Worm (Caenorhabditis elegans) whole organism, L1 larva: Measurements from ENCODE around the gene C48A7.16.
A peak's percentile ranks its signal among the peaks of the same experiment; 100 is the strongest.
"Not testable (repeated sequence)": the region's sequence is repeated elsewhere in the genome, so short reads cannot be mapped to it uniquely, and the experiment has no call there.

ENCODE experiments used
- C34B4.2 ChIP-seq: sonication (generic microtip); optimal IDR thresholded peaks from 2 replicates; lab custom pipeline; 2017; ENCODE audit warnings: mild to moderate bottlenecking, missing genetic modification characterization, missing compliant biosample characterization
- aha-1 ChIP-seq: fragments of 150-350 bp; optimal IDR thresholded peaks from 2 replicates; lab custom pipeline; 2014; ENCODE audit warnings: missing biosample characterization, missing genetic modification characterization
- ama-1 ChIP-seq: fragments of 150-350 bp; optimal IDR thresholded peaks from 2 replicates; lab custom pipeline; 2014
- ceh-63 ChIP-seq: fragments of 200-800 bp; sonication (Bioruptor generic); optimal IDR thresholded peaks from 2 replicates; lab custom pipeline; 2018; ENCODE audit warnings: mild to moderate bottlenecking, missing genetic modification characterization, missing compliant biosample characterization
- ceh-88 ChIP-seq: fragments of 200-800 bp; sonication (Bioruptor generic); IDR thresholded peaks from 2 replicates; pipeline ENCODE4 v1.3.6; 2022; ENCODE audit warnings: missing genetic modification characterization, missing compliant biosample characterization
- dpl-1 ChIP-seq, 3 experiments: fragments of 150-350 bp in 2 of 3; sonication (generic microtip) in 1 of 3; optimal IDR thresholded peaks; 2 replicates each; lab custom pipeline; 2014 to 2017; ENCODE audit warnings: missing biosample characterization in 3 of 3, missing genetic modification characterization in 3 of 3, missing genetic modification reagents in 3 of 3
- efl-1 ChIP-seq, 4 experiments: fragments of 150-350 bp; optimal IDR thresholded peaks in 3 of 4; peaks in 1 of 4; 1 replicate in 1 of 4; 2 replicates in 3 of 4; lab custom pipeline; 2014; ENCODE audit warnings: missing biosample characterization in 2 of 4, missing genetic modification characterization in 2 of 4, missing genetic modification reagents in 2 of 4
- fkh-10 ChIP-seq: sonication (generic microtip); optimal IDR thresholded peaks from 2 replicates; lab custom pipeline; 2017; ENCODE audit warnings: missing biosample characterization, missing genetic modification reagents, missing genetic modification characterization
- fkh-4 ChIP-seq: sonication (generic microtip); optimal IDR thresholded peaks from 2 replicates; lab custom pipeline; 2016; ENCODE audit warnings: missing compliant biosample characterization, missing genetic modification characterization, borderline replicate concordance
- fos-1 ChIP-seq: fragments of 150-350 bp; optimal IDR thresholded peaks from 2 replicates; lab custom pipeline; 2014; ENCODE audit warnings: missing biosample characterization, missing genetic modification characterization
- hlh-4 ChIP-seq: sonication (generic microtip); optimal IDR thresholded peaks from 2 replicates; lab custom pipeline; 2016; ENCODE audit warnings: mild to moderate bottlenecking, missing genetic modification characterization, missing compliant biosample characterization
- isw-1 ChIP-seq: fragments of 200-800 bp; sonication (Bioruptor generic); IDR thresholded peaks from 2 replicates; pipeline ENCODE4 v1.3.6; 2022; ENCODE audit warnings: missing genetic modification characterization, missing compliant biosample characterization
- jun-1 ChIP-seq: fragments of 150-350 bp; optimal IDR thresholded peaks from 2 replicates; lab custom pipeline; 2014; ENCODE audit warnings: missing biosample characterization, missing genetic modification reagents, missing genetic modification characterization
- lin-14 ChIP-seq: fragments of 200-800 bp; sonication (Bioruptor generic); optimal IDR thresholded peaks from 2 replicates; lab custom pipeline; 2018; ENCODE audit warnings: mild to moderate bottlenecking, missing genetic modification characterization, moderate library complexity, missing compliant biosample characterization
- lin-39 ChIP-seq: fragments of 150-350 bp; optimal IDR thresholded peaks from 2 replicates; lab custom pipeline; 2014; ENCODE audit warnings: missing biosample characterization, missing genetic modification reagents, missing genetic modification characterization
- lir-3 ChIP-seq: sonication (generic microtip); optimal IDR thresholded peaks from 2 replicates; lab custom pipeline; 2016; ENCODE audit warnings: mild to moderate bottlenecking, missing genetic modification characterization, moderate library complexity, missing compliant biosample characterization; ENCODE audit not compliant: poor library complexity
- nhr-12 ChIP-seq: sonication (generic microtip); optimal IDR thresholded peaks from 2 replicates; lab custom pipeline; 2017; ENCODE audit warnings: missing biosample characterization, missing genetic modification characterization
- nhr-19 ChIP-seq: fragments of 200-800 bp; sonication (Bioruptor generic); conservative IDR thresholded peaks from 2 replicates; pipeline ENCODE4 v1.3.6; 2022; ENCODE audit warnings: missing genetic modification characterization, missing compliant biosample characterization
- nhr-47 ChIP-seq: sonication (generic microtip); optimal IDR thresholded peaks from 2 replicates; lab custom pipeline; 2016; ENCODE audit warnings: mild to moderate bottlenecking, missing genetic modification characterization, moderate library complexity, missing compliant biosample characterization
- nhr-71 ChIP-seq: sonication (generic microtip); optimal IDR thresholded peaks from 2 replicates; lab custom pipeline; 2016; ENCODE audit warnings: mild to moderate bottlenecking, missing genetic modification characterization, moderate library complexity, missing compliant biosample characterization
- nhr-76 ChIP-seq: sonication (generic microtip); optimal IDR thresholded peaks from 2 replicates; lab custom pipeline; 2017; ENCODE audit warnings: missing biosample characterization, missing genetic modification characterization
- nhr-77 ChIP-seq: fragments of 150-350 bp; optimal IDR thresholded peaks from 2 replicates; lab custom pipeline; 2014; ENCODE audit warnings: missing biosample characterization, missing genetic modification characterization
- pag-3 ChIP-seq: sonication (generic microtip); optimal IDR thresholded peaks from 2 replicates; lab custom pipeline; 2017; ENCODE audit warnings: missing genetic modification characterization, mild to moderate bottlenecking, missing compliant biosample characterization, antibody characterized with exemption, borderline replicate concordance; ENCODE audit not compliant: insufficient read depth
- rnt-1 ChIP-seq: sonication (generic microtip); optimal IDR thresholded peaks from 2 replicates; lab custom pipeline; 2016; ENCODE audit warnings: mild to moderate bottlenecking, missing genetic modification characterization, moderate library complexity, missing compliant biosample characterization
- skn-1 ChIP-seq: fragments of 150-350 bp; optimal IDR thresholded peaks from 2 replicates; lab custom pipeline; 2014; ENCODE audit warnings: missing biosample characterization, missing genetic modification characterization
- snpc-4 ChIP-seq: fragments of 150-350 bp; optimal IDR thresholded peaks from 2 replicates; lab custom pipeline; 2014; ENCODE audit warnings: missing biosample characterization, missing genetic modification characterization
- snu-23 ChIP-seq: sonication (generic microtip); optimal IDR thresholded peaks from 2 replicates; lab custom pipeline; 2016; ENCODE audit warnings: missing genetic modification characterization, missing compliant biosample characterization
- unc-30 ChIP-seq: sonication (generic microtip); optimal IDR thresholded peaks from 2 replicates; lab custom pipeline; 2017; ENCODE audit warnings: missing biosample characterization, missing genetic modification characterization
- unc-62 ChIP-seq: fragments of 150-350 bp; optimal IDR thresholded peaks from 2 replicates; lab custom pipeline; 2014; ENCODE audit warnings: missing biosample characterization, missing genetic modification reagents, missing genetic modification characterization
- unc-98 ChIP-seq: fragments of 200-800 bp; sonication (Bioruptor generic); IDR thresholded peaks from 2 replicates; pipeline ENCODE4 v1.3.6; 2022; ENCODE audit warnings: missing genetic modification characterization, missing compliant biosample characterization
- zip-4 ChIP-seq: fragments of 200-800 bp; sonication (Bioruptor generic); optimal IDR thresholded peaks from 2 replicates; lab custom pipeline; 2018; ENCODE audit warnings: mild to moderate bottlenecking, missing genetic modification characterization, moderate library complexity, missing compliant biosample characterization
- ztf-4 ChIP-seq: fragments of 150-350 bp; optimal IDR thresholded peaks from 2 replicates; lab custom pipeline; 2014; ENCODE audit warnings: missing biosample characterization, missing genetic modification characterization

The C48A7.16 gene

ce11 chrIV:7404934-7405632 lies at the start of gene C48A7.16, which contains the start of gene egl-19:
Gene C48A7.16, plus strand, starts transcription at chrIV:7405477.
Gene egl-19, plus strand, starts transcription at chrIV:7405582.
- TF ChIP-seq fkh-10 (GFP tag; lab: Kevin White, UChicago) (peak; percentile 28), snu-23 (GFP tag; lab: Kevin White, UChicago) (no peak), ceh-63 (GFP tag; lab: Kevin White, UChicago) (no peak), jun-1 (tag; lab: Kevin White, UChicago) (no peak), lin-14 (GFP tag; lab: Kevin White, UChicago) (peak; percentile 48), efl-1 (optimal IDR thresholded peaks at IDR 0.05; lab: Kevin White, UChicago) (no peak), efl-1 (GFP tag; optimal IDR thresholded peaks at IDR 0.05 in 1 of 2; lab: Kevin White, UChicago) (peak in 1 of 2 experiments; percentile 92)

ce11 chrIV:7365011-7365410 lies 40.3 kb upstream of the C48A7.16 start, which contains the start of gene Y40C5A.4:
Gene Y40C5A.4, minus strand, starts transcription at chrIV:7365111.
- TF ChIP-seq nhr-47 (tag; lab: Kevin White, UChicago); unc-30 (tag; lab: Kevin White, UChicago); isw-1 (GFP tag; lab: Robert Waterston, UW): not testable (repeated sequence)

DNA sequence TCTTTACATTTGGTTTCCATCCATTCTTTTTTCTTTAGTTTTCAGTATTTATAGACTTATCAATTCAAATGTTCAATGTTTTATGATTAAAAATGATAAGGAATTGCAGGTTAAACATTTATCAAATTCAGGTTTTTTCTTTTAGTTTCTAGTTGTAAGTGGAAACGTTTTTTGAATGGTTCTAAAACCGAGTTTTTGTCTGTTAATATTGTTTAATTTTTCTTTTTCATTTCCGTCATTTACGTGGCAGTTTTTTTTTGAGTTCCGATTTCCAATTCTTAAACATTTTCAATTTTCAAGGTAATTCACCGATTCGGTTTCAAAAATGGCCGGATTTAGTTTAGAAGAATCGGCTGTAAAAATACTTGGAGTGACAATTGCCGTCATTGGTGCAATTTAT lies 30.4 kb upstream of the C48A7.16 start, which contains the start of gene T12B3.3:
Gene T12B3.3 (plus strand): TSS at position 301 of the 400 bp plus-strand sequence.
- TF ChIP-seq pag-3 (tag; lab: Kevin White, UChicago); nhr-19 (GFP tag; lab: Robert Waterston, UW); ztf-4: not testable (repeated sequence)
- TF ChIP-seq, all 84 proteins: peak for 0; not testable (repeated sequence) for 84

- TF ChIP-seq hlh-4 (tag; lab: Kevin White, UChicago) (no peak), unc-30 (tag; lab: Kevin White, UChicago) (no peak), C34B4.2 (no peak), zip-4 (GFP tag; lab: Kevin White, UChicago) (no peak), ama-1 (lab: Kevin White, UChicago) (no peak), snpc-4 (tag; lab: Kevin White, UChicago) (no peak), fkh-4 (tag; lab: Kevin White, UChicago) (no peak), nhr-76 (no peak), dpl-1 (GFP tag; optimal IDR thresholded peaks at IDR 0.05; lab: Kevin White, UChicago) (no peak), nhr-77 (no peak), rnt-1 (no peak), unc-62 (no peak), aha-1 (tag; lab: Kevin White, UChicago) (no peak), efl-1 (optimal IDR thresholded peaks at IDR 0.05; lab: Kevin White, UChicago) (no peak), efl-1 (GFP tag; optimal IDR thresholded peaks at IDR 0.05 in 1 of 2; lab: Kevin White, UChicago) (no peak), ceh-88 (GFP tag; lab: Robert Waterston, UW) (no peak)
These were observed 28.8 kb upstream of the C48A7.16 start, which contains the start of gene T12B3.2 for ce11 chrIV:7376511-7376910. Gene T12B3.2, plus strand, starts transcription at chrIV:7376811.

DNA sequence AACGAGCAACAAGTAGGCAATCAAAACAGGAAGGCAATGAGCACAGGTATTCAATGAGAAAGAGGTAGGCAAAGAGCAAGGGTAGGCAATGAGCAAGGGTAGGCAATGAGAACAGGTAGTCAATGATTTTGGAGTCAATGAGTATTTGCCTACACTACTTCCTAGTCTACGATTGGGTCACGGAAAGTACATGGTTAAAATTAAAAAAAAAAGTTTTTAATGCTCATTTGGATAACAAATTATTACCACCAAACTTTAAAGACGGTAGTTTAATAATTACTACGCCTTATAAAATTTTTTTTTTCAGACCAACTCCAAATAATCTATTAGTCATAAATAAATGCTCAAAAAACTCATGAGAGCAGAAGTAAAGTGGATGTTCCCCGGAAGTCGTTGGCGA lies 23.5 kb upstream of the C48A7.16 start, which contains the start of gene ptp-8:
Gene ptp-8 (plus strand): TSS at position 301 of the 400 bp plus-strand sequence.
- TF ChIP-seq lin-39 (tag; lab: Kevin White, UChicago), result no peak
- no peak for TF ChIP-seq zip-4 (GFP tag; lab: Kevin White, UChicago)
- no peak for TF ChIP-seq fos-1 (tag; lab: Kevin White, UChicago)
- no peak for TF ChIP-seq skn-1 (tag; lab: Kevin White, UChicago)
- TF ChIP-seq unc-98 (GFP tag; lab: Robert Waterston, UW), result no peak
- no peak for TF ChIP-seq nhr-71 (tag; lab: Kevin White, UChicago)
- TF ChIP-seq lir-3, result no peak
- no peak for TF ChIP-seq nhr-12 (tag; lab: Kevin White, UChicago)
- TF ChIP-seq snpc-4 (tag; lab: Kevin White, UChicago), result no peak
- TF ChIP-seq rnt-1, result no peak
